Worm (Caenorhabditis elegans) whole organism, early embryonic: ENCODE measurements around the gene C05D12.7.

Experiments
- B0310.2 ChIP-seq: sonication (generic microtip); optimal IDR thresholded peaks from 2 replicates; lab custom pipeline; 2016; ENCODE audit warnings: mild to moderate bottlenecking, missing genetic modification characterization, missing compliant biosample characterization
- F13C5.2 ChIP-seq: sonication (generic microtip); optimal IDR thresholded peaks from 2 replicates; lab custom pipeline; 2017; ENCODE audit warnings: mild to moderate bottlenecking, missing genetic modification characterization, inconsistent platforms, missing compliant biosample characterization
- aly-1 ChIP-seq: sonication (generic microtip); optimal IDR thresholded peaks from 2 replicates; lab custom pipeline; 2016; ENCODE audit warnings: missing genetic modification characterization, missing compliant biosample characterization
- ama-1 ChIP-seq: fragments of 150-350 bp; optimal IDR thresholded peaks from 2 replicates; lab custom pipeline; 2014
- ceh-13 ChIP-seq: fragments of 200-800 bp; sonication (Bioruptor generic); optimal IDR thresholded peaks from 2 replicates; lab custom pipeline; 2018; ENCODE audit warnings: mild to moderate bottlenecking, missing genetic modification characterization, missing compliant biosample characterization
- ceh-36 ChIP-seq: sonication (generic microtip); optimal IDR thresholded peaks from 2 replicates; lab custom pipeline; 2016; ENCODE audit warnings: missing genetic modification characterization, inconsistent platforms, missing compliant biosample characterization
- ets-7 ChIP-seq: sonication (generic microtip); optimal IDR thresholded peaks from 2 replicates; lab custom pipeline; 2016; ENCODE audit warnings: missing genotype, missing genetic modification characterization, missing compliant biosample characterization
- flt-1 ChIP-seq: fragments of 200-800 bp; sonication (Bioruptor generic); IDR thresholded peaks from 2 replicates; pipeline ENCODE4 v1.3.6; 2022; ENCODE audit warnings: missing genetic modification characterization, missing compliant biosample characterization
- hmbx-1 ChIP-seq: sonication (generic microtip); optimal IDR thresholded peaks from 2 replicates; lab custom pipeline; 2016; ENCODE audit warnings: mild to moderate bottlenecking, missing genetic modification characterization, missing compliant biosample characterization
- hmg-4 ChIP-seq: fragments of 200-800 bp; sonication (Bioruptor generic); optimal IDR thresholded peaks from 2 replicates; lab custom pipeline; 2018; ENCODE audit warnings: mild to moderate bottlenecking, missing genetic modification characterization, missing compliant biosample characterization
- hnd-1 ChIP-seq: sonication (generic microtip); optimal IDR thresholded peaks from 2 replicates; lab custom pipeline; 2016; ENCODE audit warnings: missing genetic modification characterization, missing compliant biosample characterization
- pes-1 ChIP-seq: fragments of 200-800 bp; sonication (Bioruptor generic); IDR thresholded peaks from 2 replicates; pipeline ENCODE4 v1.3.6; 2022; ENCODE audit warnings: missing genetic modification reagents, missing genetic modification characterization, missing compliant biosample characterization
- scrt-1 ChIP-seq: fragments of 200-800 bp; sonication (Bioruptor generic); IDR thresholded peaks from 2 replicates; pipeline ENCODE4 v1.3.6; 2022; ENCODE audit warnings: missing genetic modification characterization, missing compliant biosample characterization
- sea-1 ChIP-seq: fragments of 200-800 bp; sonication (Bioruptor generic); conservative IDR thresholded peaks from 2 replicates; pipeline ENCODE4 v1.3.6; 2022; ENCODE audit warnings: missing genetic modification characterization, missing compliant biosample characterization
- tbx-11 ChIP-seq: fragments of 200-800 bp; sonication (Bioruptor generic); IDR thresholded peaks from 2 replicates; pipeline ENCODE4 v1.3.6; 2022; ENCODE audit warnings: missing genetic modification characterization, missing compliant biosample characterization
- tbx-37 ChIP-seq: fragments of 200-800 bp; sonication (Bioruptor generic); conservative IDR thresholded peaks from 2 replicates; pipeline ENCODE4 v1.3.6; 2022; ENCODE audit warnings: missing genetic modification reagents, missing genetic modification characterization, missing compliant biosample characterization
- tra-4 ChIP-seq: sonication (generic microtip); optimal IDR thresholded peaks from 2 replicates; lab custom pipeline; 2017; ENCODE audit warnings: missing genetic modification characterization, missing compliant biosample characterization

C05D12.7 gene

DNA sequence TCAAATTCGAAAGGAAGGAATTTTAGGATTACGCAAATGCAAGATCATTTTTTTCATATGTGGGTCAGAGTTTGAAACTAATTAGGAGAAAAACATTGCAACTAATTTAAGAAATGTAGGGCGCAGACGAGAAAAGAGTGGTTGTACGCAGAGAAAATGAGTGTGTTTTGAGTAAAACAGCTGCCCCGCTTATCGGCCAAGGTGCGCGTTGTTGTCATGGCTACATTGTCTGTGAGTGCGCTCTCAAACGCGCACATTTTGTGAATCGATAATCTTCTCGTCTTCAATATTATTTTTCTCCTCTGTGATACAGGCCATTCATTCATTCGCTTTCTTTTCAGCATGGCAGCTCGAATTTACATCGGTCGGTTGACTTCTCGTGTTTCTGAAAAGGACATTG lies 43.8 kb downstream of the C05D12.7 start:
- TF ChIP-seq flt-1 (GFP tag; lab: Robert Waterston, UW): no peak
- TF ChIP-seq B0310.2: no peak
- no peak for TF ChIP-seq aly-1 (tag; lab: Kevin White, UChicago)
- no peak for TF ChIP-seq ama-1 (lab: Kevin White, UChicago)
- TF ChIP-seq ets-7 (tag; lab: Kevin White, UChicago): no peak
- TF ChIP-seq sea-1 (GFP tag; lab: Robert Waterston, UW): no peak
- TF ChIP-seq tra-4 (tag; lab: Kevin White, UChicago): no peak
- TF ChIP-seq tbx-11 (GFP tag; lab: Robert Waterston, UW): no peak
- no peak for TF ChIP-seq F13C5.2 (tag; lab: Kevin White, UChicago)
- TF ChIP-seq hmg-4 (GFP tag; lab: Kevin White, UChicago): no peak
- no peak for TF ChIP-seq ceh-36 (tag; lab: Kevin White, UChicago)
- TF ChIP-seq hnd-1 (tag; lab: Kevin White, UChicago): no peak

DNA sequence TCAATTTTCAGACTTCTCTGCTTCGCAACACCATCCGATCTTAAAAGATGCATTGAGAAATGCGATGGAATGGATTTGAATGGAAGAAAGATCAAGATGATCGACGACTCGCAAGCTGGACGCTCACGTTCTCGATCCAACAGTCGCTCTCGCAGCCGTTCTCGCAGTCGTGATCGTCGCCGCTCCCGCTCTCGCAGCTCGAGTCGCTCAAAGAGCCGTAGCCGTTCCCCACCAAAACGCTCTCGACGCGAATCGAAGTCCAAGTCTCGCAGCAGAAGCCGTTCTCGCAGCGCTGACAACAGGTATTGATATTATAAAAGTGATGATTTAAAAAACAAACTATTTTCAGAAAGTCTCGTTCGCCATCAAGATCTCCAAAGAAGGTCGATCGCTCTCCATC lies 45.3 kb downstream of the C05D12.7 start:
- no peak for TF ChIP-seq ceh-13 (GFP tag; lab: Kevin White, UChicago)
- no peak for TF ChIP-seq hmbx-1
- TF ChIP-seq sea-1 (GFP tag; lab: Robert Waterston, UW): no peak
- TF ChIP-seq hnd-1 (tag; lab: Kevin White, UChicago): no peak
- no peak for TF ChIP-seq ama-1 (lab: Kevin White, UChicago)
- TF ChIP-seq F13C5.2 (tag; lab: Kevin White, UChicago): no peak
- TF ChIP-seq B0310.2: no peak
- no peak for TF ChIP-seq ets-7 (tag; lab: Kevin White, UChicago)
- TF ChIP-seq aly-1 (tag; lab: Kevin White, UChicago): no peak
- TF ChIP-seq tbx-11 (GFP tag; lab: Robert Waterston, UW): no peak
- TF ChIP-seq tbx-37 (GFP tag; lab: Robert Waterston, UW): no peak
- no peak for TF ChIP-seq scrt-1 (GFP tag; lab: Robert Waterston, UW)
- no peak for TF ChIP-seq pes-1 (GFP tag; lab: Robert Waterston, UW)
- TF ChIP-seq tra-4 (tag; lab: Kevin White, UChicago): no peak
- no peak for TF ChIP-seq hmg-4 (GFP tag; lab: Kevin White, UChicago)
- TF ChIP-seq flt-1 (GFP tag; lab: Robert Waterston, UW): no peak
- TF ChIP-seq ceh-36 (tag; lab: Kevin White, UChicago): no peak

DNA sequence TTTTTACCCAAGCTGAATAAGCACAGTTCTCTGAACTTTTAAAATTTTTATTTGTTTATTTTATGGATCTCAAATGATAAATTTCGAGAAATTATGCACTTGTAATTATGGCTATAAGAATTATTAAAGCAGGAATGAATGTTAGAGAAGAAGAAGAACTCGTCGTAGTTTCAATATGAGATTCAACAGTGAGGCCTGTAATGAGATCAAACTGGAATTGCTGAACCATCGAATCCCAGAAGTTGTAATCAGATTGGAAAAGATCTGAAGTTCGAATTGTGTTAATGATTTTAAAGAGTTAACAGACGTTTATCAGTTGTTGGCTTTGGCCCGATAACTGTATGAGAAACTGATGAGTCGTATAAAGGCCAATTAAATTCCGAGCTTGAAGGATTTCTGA lies 45.8 kb downstream of the C05D12.7 start:
- TF ChIP-seq F13C5.2 (tag; lab: Kevin White, UChicago) (no peak), aly-1 (tag; lab: Kevin White, UChicago) (no peak), flt-1 (GFP tag; lab: Robert Waterston, UW) (no peak), tra-4 (tag; lab: Kevin White, UChicago) (no peak), hmg-4 (GFP tag; lab: Kevin White, UChicago) (no peak), hmbx-1 (no peak), sea-1 (GFP tag; lab: Robert Waterston, UW) (no peak), pes-1 (GFP tag; lab: Robert Waterston, UW) (no peak), tbx-11 (GFP tag; lab: Robert Waterston, UW) (no peak), tbx-37 (GFP tag; lab: Robert Waterston, UW) (no peak), ets-7 (tag; lab: Kevin White, UChicago) (no peak), ceh-13 (GFP tag; lab: Kevin White, UChicago) (no peak), ceh-36 (tag; lab: Kevin White, UChicago) (no peak)

DNA sequence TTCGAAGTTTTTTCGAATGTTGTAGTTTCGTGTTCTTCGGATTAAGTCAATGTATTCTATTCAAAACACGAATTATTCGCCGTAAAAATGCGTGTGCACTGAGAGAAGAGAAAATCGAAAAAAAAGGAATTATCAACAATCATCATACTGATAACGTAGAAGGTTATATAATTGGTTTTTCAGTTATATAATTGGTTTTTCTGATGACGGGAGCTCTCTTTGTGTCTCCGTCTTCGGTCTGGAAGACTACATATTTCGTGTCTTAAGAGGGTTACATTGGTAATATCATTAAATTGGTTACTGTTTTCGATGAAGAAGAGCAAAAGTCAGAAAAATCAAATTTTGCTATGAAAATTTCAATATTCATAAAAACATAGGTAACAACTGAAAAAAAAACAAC lies 50.0 kb downstream of the C05D12.7 start:
- TF ChIP-seq hmbx-1 (no peak), aly-1 (tag; lab: Kevin White, UChicago) (no peak), tbx-37 (GFP tag; lab: Robert Waterston, UW) (no peak), ceh-13 (GFP tag; lab: Kevin White, UChicago) (no peak), F13C5.2 (tag; lab: Kevin White, UChicago) (no peak), ets-7 (tag; lab: Kevin White, UChicago) (no peak), hnd-1 (tag; lab: Kevin White, UChicago) (no peak), B0310.2 (no peak), tbx-11 (GFP tag; lab: Robert Waterston, UW) (no peak), hmg-4 (GFP tag; lab: Kevin White, UChicago) (no peak), sea-1 (GFP tag; lab: Robert Waterston, UW) (no peak), ceh-36 (tag; lab: Kevin White, UChicago) (no peak), ama-1 (lab: Kevin White, UChicago) (no peak), pes-1 (GFP tag; lab: Robert Waterston, UW) (no peak), flt-1 (GFP tag; lab: Robert Waterston, UW) (no peak), tra-4 (tag; lab: Kevin White, UChicago) (no peak), scrt-1 (GFP tag; lab: Robert Waterston, UW) (no peak)
